Worm (Caenorhabditis elegans): ENCODE data around the gene rbg-1.

ce11 chrX:14979388-14979787 lies 3.9 kb upstream of the rbg-1 start, which contains the start of gene emre-1:
- TF ChIP-seq fos-1 (tag; optimal IDR thresholded peaks at IDR 0.05) (no peak), unc-62 (GFP tag; optimal IDR thresholded peaks at IDR 0.05) (no peak), ama-1 (optimal IDR thresholded peaks at IDR 0.05) (no peak), nhr-11 (tag; optimal IDR thresholded peaks at IDR 0.05) (no peak), snpc-4 (tag; optimal IDR thresholded peaks at IDR 0.05) (no peak), blmp-1 (tag; optimal IDR thresholded peaks at IDR 0.05; ENCODE audit: insufficient read depth) (no peak), zag-1 (tag; optimal IDR thresholded peaks at IDR 0.05) (no peak), nhr-237 (tag; optimal IDR thresholded peaks at IDR 0.05) (no peak), lin-13 (GFP tag; optimal IDR thresholded peaks at IDR 0.05) (no peak)

All from whole organism, L2 larva.